Fruit fly (Drosophila melanogaster) whole organism, embryonic: ENCODE data around the gene CG44261.

Experiments
- ATbp ChIP-seq: fragments of 200-800 bp; sonication (Bioruptor generic); optimal IDR thresholded peaks from 2 replicates; lab custom pipeline; 2017; ENCODE audit warnings: missing biosample characterization, mild to moderate bottlenecking, missing genetic modification characterization, missing genetic modification reagents
- Atf6 ChIP-seq: fragments of 200-800 bp; sonication (Bioruptor generic); IDR thresholded peaks from 2 replicates; pipeline ENCODE4 v1.3.6; 2022; ENCODE audit warnings: missing biosample characterization, missing genetic modification characterization
- CG10543 ChIP-seq: fragments of 200-800 bp; sonication (Bioruptor generic); optimal IDR thresholded peaks from 3 replicates; lab custom pipeline; 2017; ENCODE audit warnings: missing biosample characterization, mild to moderate bottlenecking, missing genetic modification characterization, moderate library complexity
- CG1233 ChIP-seq: fragments of 200-800 bp; sonication (Bioruptor generic); optimal IDR thresholded peaks from 4 replicates; lab custom pipeline; 2018; ENCODE audit warnings: missing biosample characterization, mild to moderate bottlenecking, missing genetic modification characterization
- CG12744 ChIP-seq: fragments of 200-800 bp; sonication (Bioruptor generic); optimal IDR thresholded peaks from 2 replicates; lab custom pipeline; 2016; ENCODE audit warnings: missing biosample characterization, missing genetic modification characterization
- CG13296 ChIP-seq: fragments of 200-800 bp; sonication (Bioruptor generic); optimal IDR thresholded peaks from 3 replicates; lab custom pipeline; 2018; ENCODE audit warnings: missing biosample characterization, mild to moderate bottlenecking, missing genetic modification characterization
- CG14014 ChIP-seq: fragments of 200-800 bp; sonication (Bioruptor generic); IDR thresholded peaks from 2 replicates; pipeline ENCODE4 v1.3.6; 2022; ENCODE audit warnings: missing biosample characterization, missing genetic modification characterization
- CG15479 ChIP-seq: fragments of 200-800 bp; sonication (Bioruptor generic); optimal IDR thresholded peaks from 3 replicates; lab custom pipeline; 2019; ENCODE audit warnings: missing biosample characterization, mild to moderate bottlenecking, missing genetic modification characterization, moderate library complexity
- CG16779 ChIP-seq: fragments of 200-800 bp; sonication (Bioruptor generic); IDR thresholded peaks from 2 replicates; pipeline ENCODE4 v1.3.6; 2022; ENCODE audit warnings: missing biosample characterization, missing genetic modification characterization
- CG17829 ChIP-seq: fragments of 200-800 bp; optimal IDR thresholded peaks from 2 replicates; lab custom pipeline; 2019; ENCODE audit warnings: missing biosample characterization, mild to moderate bottlenecking, missing genetic modification characterization, moderate library complexity
- CG17912 ChIP-seq: fragments of 200-800 bp; sonication (Bioruptor generic); optimal IDR thresholded peaks from 2 replicates; lab custom pipeline; 2018; ENCODE audit warnings: missing biosample characterization, mild to moderate bottlenecking, missing genetic modification characterization
- CG2199 ChIP-seq: fragments of 200-800 bp; sonication (Bioruptor generic); IDR thresholded peaks from 3 replicates; pipeline ENCODE4 v1.3.6; 2022; ENCODE audit warnings: missing biosample characterization, missing genetic modification characterization
- CG2875 ChIP-seq: fragments of 200-800 bp; sonication (Bioruptor generic); optimal IDR thresholded peaks from 2 replicates; lab custom pipeline; 2017; ENCODE audit warnings: missing biosample characterization, mild to moderate bottlenecking, missing genetic modification characterization, missing genetic modification reagents
- CG31365 ChIP-seq: fragments of 200-800 bp; sonication (Bioruptor generic); optimal IDR thresholded peaks from 2 replicates; lab custom pipeline; 2018; ENCODE audit warnings: missing biosample characterization, mild to moderate bottlenecking, missing genetic modification characterization
- CG33213 ChIP-seq: fragments of 200-800 bp; sonication (Bioruptor generic); optimal IDR thresholded peaks from 3 replicates; lab custom pipeline; 2016; ENCODE audit warnings: missing biosample characterization, missing genetic modification characterization
- CG3847 ChIP-seq: fragments of 200-800 bp; sonication (Bioruptor generic); IDR thresholded peaks from 2 replicates; pipeline ENCODE4 v1.3.6; 2022; ENCODE audit warnings: missing biosample characterization, missing genetic modification characterization
- CG42726 ChIP-seq: fragments of 200-800 bp; sonication (Bioruptor generic); IDR thresholded peaks from 2 replicates; pipeline ENCODE4 v1.3.6; 2022; ENCODE audit warnings: missing biosample characterization, missing genetic modification characterization; ENCODE audit not compliant: partially characterized antibody
- CG7839 ChIP-seq: fragments of 200-800 bp; sonication (Bioruptor generic); optimal IDR thresholded peaks from 3 replicates; lab custom pipeline; 2018; ENCODE audit warnings: missing biosample characterization, mild to moderate bottlenecking, missing genetic modification characterization, moderate library complexity
- CG8944 ChIP-seq: fragments of 200-800 bp; sonication (Bioruptor generic); optimal IDR thresholded peaks from 3 replicates; lab custom pipeline; 2016; ENCODE audit warnings: missing biosample characterization, missing genetic modification characterization
- CoRest ChIP-seq: fragments of 200-800 bp; sonication (Bioruptor generic); optimal IDR thresholded peaks from 3 replicates; lab custom pipeline; 2018; ENCODE audit warnings: missing biosample characterization, mild to moderate bottlenecking, missing genetic modification characterization, moderate library complexity
- E2f1 ChIP-seq: fragments of 200-800 bp; sonication (Bioruptor generic); IDR thresholded peaks from 2 replicates; pipeline ENCODE4 v1.3.6; 2022; ENCODE audit warnings: missing biosample characterization, missing genetic modification characterization
- HLHmδ ChIP-seq: fragments of 200-800 bp; sonication (Bioruptor generic); optimal IDR thresholded peaks from 2 replicates; lab custom pipeline; 2018; ENCODE audit warnings: missing biosample characterization, mild to moderate bottlenecking, missing genetic modification characterization, moderate library complexity
- MBD-R2 ChIP-seq: fragments of 200-800 bp; sonication (Bioruptor generic); IDR thresholded peaks from 2 replicates; pipeline ENCODE4 v1.3.6; 2022; ENCODE audit warnings: missing biosample characterization, missing genetic modification characterization
- Meics ChIP-seq: fragments of 200-800 bp; sonication (Bioruptor generic); optimal IDR thresholded peaks from 2 replicates; lab custom pipeline; 2017; ENCODE audit warnings: missing biosample characterization, mild to moderate bottlenecking, missing genetic modification characterization
- NfI ChIP-seq: fragments of 200-800 bp; sonication (Bioruptor generic); optimal IDR thresholded peaks from 3 replicates; lab custom pipeline; 2018; ENCODE audit warnings: missing biosample characterization, mild to moderate bottlenecking, missing genetic modification characterization, moderate library complexity
- bsh ChIP-seq, 2 experiments: fragments of 200-800 bp; sonication (Bioruptor generic); optimal IDR thresholded peaks; 2 replicates each; lab custom pipeline; 2017 to 2018; ENCODE audit warnings: mild to moderate bottlenecking in 2 of 2, missing biosample characterization in 2 of 2, missing genetic modification characterization in 2 of 2, moderate library complexity in 1 of 2
- ci ChIP-seq: fragments of 200-800 bp; sonication (Bioruptor generic); IDR thresholded peaks from 3 replicates; pipeline ENCODE4 v1.3.6; 2022; ENCODE audit warnings: missing biosample characterization, missing genetic modification characterization
- croc ChIP-seq: fragments of 200-800 bp; sonication (Bioruptor generic); conservative IDR thresholded peaks from 3 replicates; pipeline ENCODE4 v1.3.6; 2022; ENCODE audit warnings: missing biosample characterization, missing genetic modification characterization
- ems ChIP-seq: fragments of 200-800 bp; sonication (Bioruptor generic); optimal IDR thresholded peaks from 3 replicates; lab custom pipeline; 2016; ENCODE audit warnings: missing biosample characterization, missing genetic modification characterization
- esg ChIP-seq: fragments of 200-800 bp; sonication (Bioruptor generic); conservative IDR thresholded peaks from 2 replicates; pipeline ENCODE4 v1.3.6; 2022; ENCODE audit warnings: missing biosample characterization, missing genetic modification characterization
- eve ChIP-seq, 2 experiments: fragments of >200 bp; optimal IDR thresholded peaks; 2 replicates each; lab custom pipeline; 2017; ENCODE audit warnings: missing biosample characterization in 2 of 2, missing genetic modification characterization in 2 of 2
- eyg ChIP-seq: fragments of 200-800 bp; sonication (Bioruptor generic); optimal IDR thresholded peaks from 3 replicates; lab custom pipeline; 2016; ENCODE audit warnings: missing biosample characterization, missing genetic modification characterization
- gcm ChIP-seq: fragments of 200-800 bp; sonication (Bioruptor generic); optimal IDR thresholded peaks from 2 replicates; lab custom pipeline; 2019; ENCODE audit warnings: missing biosample characterization, mild to moderate bottlenecking, missing genetic modification characterization, moderate library complexity
- gem ChIP-seq: fragments of 200-800 bp; sonication (Bioruptor generic); optimal IDR thresholded peaks from 2 replicates; lab custom pipeline; 2019; ENCODE audit warnings: missing biosample characterization, mild to moderate bottlenecking, missing genetic modification characterization, moderate library complexity
- jigr1 ChIP-seq: fragments of 200-800 bp; sonication (Bioruptor generic); IDR thresholded peaks from 3 replicates; pipeline ENCODE4 v1.3.6; 2022; ENCODE audit warnings: missing biosample characterization, missing genetic modification characterization
- nmo ChIP-seq: fragments of 200-800 bp; sonication (Bioruptor generic); optimal IDR thresholded peaks from 2 replicates; lab custom pipeline; 2018; ENCODE audit warnings: missing biosample characterization, mild to moderate bottlenecking, missing genetic modification characterization, moderate library complexity
- odd ChIP-seq: fragments of 200-800 bp; sonication (Bioruptor generic); optimal IDR thresholded peaks from 2 replicates; lab custom pipeline; 2017; ENCODE audit warnings: missing biosample characterization, mild to moderate bottlenecking, missing genetic modification characterization
- otp ChIP-seq: fragments of 200-800 bp; sonication (Bioruptor generic); IDR thresholded peaks from 3 replicates; pipeline ENCODE4, ENCODE4 v1.3.6; 2022; ENCODE audit warnings: missing biosample characterization, missing genetic modification characterization
- row ChIP-seq: fragments of 200-800 bp; sonication (Bioruptor generic); IDR thresholded peaks from 3 replicates; pipeline ENCODE4 v1.3.6; 2022; ENCODE audit warnings: missing biosample characterization, missing genetic modification characterization
- slou ChIP-seq: fragments of 200-800 bp; sonication (Bioruptor generic); optimal IDR thresholded peaks from 3 replicates; lab custom pipeline; 2016; ENCODE audit warnings: missing biosample characterization, missing genetic modification characterization
- slp2 ChIP-seq: fragments of 200-800 bp; sonication (Bioruptor generic); optimal IDR thresholded peaks from 2 replicates; lab custom pipeline; 2016; ENCODE audit warnings: missing biosample characterization, missing genetic modification characterization
- sqz ChIP-seq: fragments of 200-800 bp; sonication (Bioruptor generic); optimal IDR thresholded peaks from 3 replicates; lab custom pipeline; 2018; ENCODE audit warnings: missing biosample characterization, mild to moderate bottlenecking, missing genetic modification characterization
- stc ChIP-seq: fragments of 200-800 bp; sonication (Bioruptor generic); IDR thresholded peaks from 2 replicates; pipeline ENCODE4 v1.3.6; 2022; ENCODE audit warnings: missing biosample characterization, missing genetic modification characterization
- sug ChIP-seq: fragments of 200-800 bp; optimal IDR thresholded peaks from 2 replicates; lab custom pipeline; 2019; ENCODE audit warnings: missing biosample characterization, mild to moderate bottlenecking, missing genetic modification characterization, moderate library complexity
- tap ChIP-seq: fragments of 200-800 bp; optimal IDR thresholded peaks from 3 replicates; lab custom pipeline; 2019; ENCODE audit warnings: missing biosample characterization, mild to moderate bottlenecking, missing genetic modification characterization, moderate library complexity
- tio ChIP-seq: fragments of 200-800 bp; sonication (Bioruptor generic); optimal IDR thresholded peaks from 2 replicates; lab custom pipeline; 2017; ENCODE audit warnings: missing biosample characterization, missing genetic modification characterization, inconsistent platforms
- tx ChIP-seq: fragments of 200-800 bp; sonication (Bioruptor generic); optimal IDR thresholded peaks from 2 replicates; lab custom pipeline; 2016; ENCODE audit warnings: missing biosample characterization, missing genetic modification characterization
- zen2 ChIP-seq: fragments of 200-800 bp; sonication (Bioruptor generic); IDR thresholded peaks from 3 replicates; pipeline ENCODE4 v1.3.6; 2022; ENCODE audit warnings: missing biosample characterization, missing genetic modification characterization; ENCODE audit not compliant: partially characterized antibody

The CG44261 gene

DNA sequence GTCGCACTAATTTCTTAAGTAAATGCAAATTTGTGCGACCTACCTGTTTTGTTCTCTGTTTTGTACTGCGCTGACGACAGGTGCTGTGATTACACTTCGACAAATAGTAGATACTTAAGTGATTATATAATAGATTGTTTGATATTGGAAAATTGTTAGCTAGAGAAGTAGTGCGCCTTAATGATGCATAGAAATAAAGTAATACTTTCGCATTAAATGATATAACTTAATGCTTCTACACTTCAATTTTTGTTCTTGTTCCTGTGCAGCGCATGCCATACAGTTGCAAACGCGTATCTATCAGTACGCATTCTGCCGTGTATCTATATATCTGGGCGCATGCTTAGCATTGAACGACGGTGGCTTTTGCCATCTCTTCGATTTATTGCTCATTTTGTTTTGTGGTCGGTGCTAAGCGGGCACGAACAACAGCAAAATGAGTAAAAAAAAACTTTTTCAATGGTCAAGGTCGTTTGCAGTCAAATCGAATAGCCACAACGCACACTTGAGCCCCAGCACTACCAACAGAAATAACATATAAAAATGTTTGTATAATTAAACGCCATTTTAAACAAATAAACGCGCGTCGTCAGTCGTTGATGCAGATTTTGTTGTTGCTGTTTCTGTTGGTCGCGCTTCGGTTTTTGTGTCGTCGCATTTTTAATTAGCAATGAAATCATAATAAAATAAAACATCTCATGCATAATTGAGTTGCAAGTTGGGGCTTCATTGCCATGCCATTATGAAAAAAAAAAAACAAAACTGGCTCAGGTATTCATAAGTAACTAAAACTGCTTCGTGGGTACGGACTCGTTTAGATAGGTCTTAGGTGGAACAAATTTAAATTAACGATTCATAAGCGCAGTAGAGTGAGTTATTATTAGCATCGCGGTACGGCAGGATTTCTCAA is 22.6 kb upstream of the CG44261 start (continued):
- peak in 1 of 2 experiments; percentile 67 for TF ChIP-seq eve (GFP tag; optimal IDR thresholded peaks at IDR 0.05; lab: Kevin White, UChicago)
- no peak for TF ChIP-seq bsh (GFP tag; optimal IDR thresholded peaks at IDR 0.05; lab: Kevin White, UChicago)
- TF ChIP-seq HLHmδ (GFP tag; lab: Kevin White, UChicago) = no peak
- no peak for TF ChIP-seq CG33213
- TF ChIP-seq ems = no peak
- TF ChIP-seq Atf6 (GFP tag; lab: Robert Waterston, UW) = 0 out of 2 replicates have a peak, but pooled peaks have one; percentile 33
- TF ChIP-seq CG2199 (GFP tag; lab: Robert Waterston, UW) = peak; percentile 46; the same call in 1 of the 3 replicates
- TF ChIP-seq CG17912 (GFP tag; lab: Kevin White, UChicago) = no peak
- peak; percentile 5 for TF ChIP-seq nmo (GFP tag; lab: Kevin White, UChicago)
- 0 out of 3 replicates have a peak, but pooled peaks have one; percentile 19 for TF ChIP-seq ci (GFP tag; lab: Robert Waterston, UW)
- TF ChIP-seq CG16779 = peak; percentile 19; the same call in 1 of the 2 replicates
- peak; percentile 17 for TF ChIP-seq CG10543
- no peak for TF ChIP-seq CG31365 (tag; lab: Kevin White, UChicago)
- TF ChIP-seq ATbp (GFP tag; lab: Kevin White, UChicago) = no peak
- no peak for TF ChIP-seq zen2 (GFP tag; lab: Robert Waterston, UW)
- peak; percentile 9; the same call in 1 of the 2 replicates for TF ChIP-seq MBD-R2
- TF ChIP-seq NfI (GFP tag; lab: Kevin White, UChicago) = peak; percentile 50
- peak; percentile 7 for TF ChIP-seq tx (GFP tag; lab: Kevin White, UChicago)
- peak; percentile 33 for TF ChIP-seq sug (tag; lab: Kevin White, UChicago)
- no peak for TF ChIP-seq slou (GFP tag; lab: Kevin White, UChicago)
- peak; percentile 30 for TF ChIP-seq CG17829 (tag; lab: Kevin White, UChicago)
- no peak for TF ChIP-seq croc (GFP tag; lab: Robert Waterston, UW)
- no peak for TF ChIP-seq otp (GFP tag; lab: Robert Waterston, UW)
- no peak for TF ChIP-seq CG2875
- no peak for TF ChIP-seq jigr1 (GFP tag; lab: Robert Waterston, UW)
- TF ChIP-seq gcm (GFP tag; lab: Kevin White, UChicago) = no peak
- TF ChIP-seq CG1233 = peak; percentile 5
- no peak for TF ChIP-seq CG12744 (GFP tag; lab: Kevin White, UChicago)
- peak; percentile 5 for TF ChIP-seq odd (GFP tag; lab: Kevin White, UChicago)
- no peak for TF ChIP-seq CG3847 (GFP tag; lab: Robert Waterston, UW)
- peak; percentile 61 for TF ChIP-seq CG7839
- TF ChIP-seq CG42726 (GFP tag; lab: Robert Waterston, UW) = no peak
- peak; percentile 43 for TF ChIP-seq sqz (GFP tag; lab: Kevin White, UChicago)
- peak; percentile 42 for TF ChIP-seq CoRest
- no peak for TF ChIP-seq eyg (GFP tag; lab: Kevin White, UChicago)
- peak; percentile 56; the same call in 2 of the 3 replicates for TF ChIP-seq row (GFP tag; lab: Robert Waterston, UW)
- peak; percentile 57 for TF ChIP-seq gem
- TF ChIP-seq esg (GFP tag; lab: Robert Waterston, UW) = peak; percentile 45; the same call in 1 of the 2 replicates
- TF ChIP-seq CG8944 (GFP tag; lab: Kevin White, UChicago) = no peak
- TF ChIP-seq CG14014 (GFP tag; lab: Robert Waterston, UW) = 0 out of 2 replicates have a peak, but pooled peaks have one; percentile 18
- TF ChIP-seq CG13296 (GFP tag; lab: Kevin White, UChicago) = peak; percentile 63
- peak; percentile 45 for TF ChIP-seq tap (tag; lab: Kevin White, UChicago)
- 0 out of 2 replicates have a peak, but pooled peaks have one; percentile 37 for TF ChIP-seq stc
- peak; percentile 55 for TF ChIP-seq Meics (GFP tag; lab: Kevin White, UChicago)
- 0 out of 2 replicates have a peak, but pooled peaks have one; percentile 20 for TF ChIP-seq E2f1
- TF ChIP-seq slp2 (GFP tag; lab: Kevin White, UChicago) = no peak
- no peak for TF ChIP-seq CG15479 (GFP tag; lab: Kevin White, UChicago)
- no peak for TF ChIP-seq tio (GFP tag; lab: Kevin White, UChicago)
